Worm (Caenorhabditis elegans) whole organism, mixed stage, embryonic: ENCODE results near the gene gei-4.

Experiments used
- M03D4.4 ChIP-seq: sonication (generic microtip); optimal IDR thresholded peaks from 2 replicates; lab custom pipeline; 2017; ENCODE audit warnings: mild to moderate bottlenecking, missing genetic modification characterization, missing compliant biosample characterization
- bed-3 ChIP-seq: fragments of 200-800 bp; sonication (Bioruptor generic); optimal IDR thresholded peaks from 3 replicates; lab custom pipeline; 2018; ENCODE audit warnings: mild to moderate bottlenecking, missing genetic modification characterization, moderate library complexity, missing compliant biosample characterization
- blmp-1 ChIP-seq: fragments of 150-350 bp; optimal IDR thresholded peaks from 2 replicates; lab custom pipeline; 2014; ENCODE audit warnings: missing biosample characterization, missing genetic modification characterization
- ceh-39 ChIP-seq: fragments of 150-350 bp; optimal IDR thresholded peaks from 2 replicates; lab custom pipeline; 2014; ENCODE audit warnings: missing biosample characterization, missing genetic modification characterization
- ceh-43 ChIP-seq: fragments of 200-800 bp; sonication (Bioruptor generic); optimal IDR thresholded peaks from 2 replicates; lab custom pipeline; 2018; ENCODE audit warnings: mild to moderate bottlenecking, missing genetic modification characterization, moderate library complexity, missing compliant biosample characterization
- ceh-83 ChIP-seq: fragments of 200-800 bp; sonication (Bioruptor generic); optimal IDR thresholded peaks from 2 replicates; lab custom pipeline; 2018; ENCODE audit warnings: mild to moderate bottlenecking, missing genetic modification characterization, missing compliant biosample characterization
- ces-1 ChIP-seq: fragments of 150-350 bp; optimal IDR thresholded peaks from 2 replicates; lab custom pipeline; 2014; ENCODE audit warnings: missing biosample characterization, missing genetic modification reagents, missing genetic modification characterization
- cnd-1 ChIP-seq: fragments of 200-800 bp; sonication (Bioruptor generic); optimal IDR thresholded peaks from 2 replicates; lab custom pipeline; 2018; ENCODE audit warnings: mild to moderate bottlenecking, missing genetic modification characterization, missing compliant biosample characterization
- drap-1 ChIP-seq: fragments of 200-800 bp; sonication (Bioruptor generic); optimal IDR thresholded peaks from 3 replicates; lab custom pipeline; 2018; ENCODE audit warnings: mild to moderate bottlenecking, missing genetic modification characterization, missing compliant biosample characterization
- elt-1 ChIP-seq: sonication (generic microtip); optimal IDR thresholded peaks from 2 replicates; lab custom pipeline; 2017; ENCODE audit warnings: missing genetic modification characterization, mild to moderate bottlenecking, missing compliant biosample characterization, antibody characterized with exemption, moderate library complexity, borderline replicate concordance; ENCODE audit not compliant: insufficient read depth
- elt-3 ChIP-seq: fragments of 150-350 bp; optimal IDR thresholded peaks from 2 replicates; lab custom pipeline; 2014; ENCODE audit warnings: missing biosample characterization, missing genetic modification characterization
- flh-1 ChIP-seq: fragments of 200-800 bp; sonication (Bioruptor generic); optimal IDR thresholded peaks from 2 replicates; lab custom pipeline; 2018; ENCODE audit warnings: mild to moderate bottlenecking, missing genetic modification characterization, moderate library complexity, missing compliant biosample characterization
- ham-2 ChIP-seq: fragments of 200-800 bp; sonication (Bioruptor generic); optimal IDR thresholded peaks from 2 replicates; lab custom pipeline; 2018; ENCODE audit warnings: mild to moderate bottlenecking, missing genetic modification characterization, missing compliant biosample characterization
- hlh-1 ChIP-seq: fragments of 150-350 bp; optimal IDR thresholded peaks from 2 replicates; lab custom pipeline; 2014; ENCODE audit warnings: missing biosample characterization, missing genetic modification reagents, missing genetic modification characterization
- lin-13 ChIP-seq: fragments of 150-350 bp; optimal IDR thresholded peaks from 2 replicates; lab custom pipeline; 2014; ENCODE audit warnings: missing biosample characterization, missing genetic modification characterization
- lin-32 ChIP-seq: fragments of 200-800 bp; sonication (Bioruptor generic); optimal IDR thresholded peaks from 2 replicates; lab custom pipeline; 2018; ENCODE audit warnings: mild to moderate bottlenecking, missing genetic modification characterization, missing compliant biosample characterization
- lsy-2 ChIP-seq: fragments of 150-350 bp; optimal IDR thresholded peaks from 2 replicates; lab custom pipeline; 2014; ENCODE audit warnings: missing biosample characterization, missing genetic modification characterization
- mab-5 ChIP-seq: fragments of 150-350 bp; optimal IDR thresholded peaks from 2 replicates; lab custom pipeline; 2014; ENCODE audit warnings: missing biosample characterization, missing genetic modification characterization
- mep-1 ChIP-seq: fragments of 150-350 bp; optimal IDR thresholded peaks from 2 replicates; lab custom pipeline; 2017; ENCODE audit warnings: missing biosample characterization, missing genetic modification reagents, missing genetic modification characterization, inconsistent platforms
- mls-2 ChIP-seq: sonication (generic microtip); optimal IDR thresholded peaks from 2 replicates; lab custom pipeline; 2016; ENCODE audit warnings: mild to moderate bottlenecking, missing genetic modification characterization, moderate library complexity, missing compliant biosample characterization
- nhr-12 ChIP-seq: fragments of 150-350 bp; optimal IDR thresholded peaks from 2 replicates; lab custom pipeline; 2014; ENCODE audit warnings: missing biosample characterization, missing genetic modification characterization
- nhr-2 ChIP-seq: fragments of 150-350 bp; optimal IDR thresholded peaks from 2 replicates; lab custom pipeline; 2014; ENCODE audit warnings: missing biosample characterization, missing genetic modification characterization
- nhr-237 ChIP-seq: fragments of 150-350 bp; optimal IDR thresholded peaks from 2 replicates; lab custom pipeline; 2014; ENCODE audit warnings: missing biosample characterization, missing genetic modification characterization
- nhr-28 ChIP-seq: fragments of 150-350 bp; optimal IDR thresholded peaks from 2 replicates; lab custom pipeline; 2014; ENCODE audit warnings: missing biosample characterization, missing genetic modification characterization
- nhr-76 ChIP-seq: sonication (generic microtip); optimal IDR thresholded peaks from 2 replicates; lab custom pipeline; 2017; ENCODE audit warnings: missing biosample characterization, missing genetic modification characterization
- pha-4 ChIP-seq: fragments of 150-350 bp; optimal IDR thresholded peaks from 2 replicates; lab custom pipeline; 2018; ENCODE audit warnings: missing biosample characterization, missing genetic modification reagents, missing genetic modification characterization
- sem-2 ChIP-seq: fragments of 200-800 bp; sonication (Bioruptor generic); optimal IDR thresholded peaks from 2 replicates; lab custom pipeline; 2018; ENCODE audit warnings: mild to moderate bottlenecking, missing genetic modification characterization, missing compliant biosample characterization
- snpc-4 ChIP-seq: fragments of 150-350 bp; optimal IDR thresholded peaks from 2 replicates; lab custom pipeline; 2014; ENCODE audit warnings: missing biosample characterization, missing genetic modification characterization
- sptf-1 ChIP-seq: sonication (generic microtip); optimal IDR thresholded peaks from 2 replicates; lab custom pipeline; 2017; ENCODE audit warnings: mild to moderate bottlenecking, missing genetic modification characterization, moderate library complexity, missing compliant biosample characterization
- tbx-8 ChIP-seq: fragments of 200-800 bp; sonication (Bioruptor generic); optimal IDR thresholded peaks from 2 replicates; lab custom pipeline; 2018; ENCODE audit warnings: mild to moderate bottlenecking, missing genetic modification characterization, moderate library complexity, missing compliant biosample characterization
- unc-120 ChIP-seq: sonication (generic microtip); optimal IDR thresholded peaks from 2 replicates; lab custom pipeline; 2017; ENCODE audit warnings: missing genetic modification characterization, missing compliant biosample characterization; ENCODE audit not compliant: poor library complexity, severe bottlenecking
- unc-39 ChIP-seq: fragments of 150-350 bp; optimal IDR thresholded peaks from 2 replicates; lab custom pipeline; 2014; ENCODE audit warnings: missing biosample characterization, missing genetic modification characterization
- unc-62 ChIP-seq: fragments of 150-350 bp; optimal IDR thresholded peaks from 2 replicates; lab custom pipeline; 2014; ENCODE audit warnings: missing biosample characterization, missing genetic modification reagents, missing genetic modification characterization
- zip-8 ChIP-seq: fragments of 150-350 bp; optimal IDR thresholded peaks from 2 replicates; lab custom pipeline; 2014; ENCODE audit warnings: missing biosample characterization, missing genetic modification characterization
- ztf-11 ChIP-seq: fragments of 150-350 bp; optimal IDR thresholded peaks from 2 replicates; lab custom pipeline; 2014; ENCODE audit warnings: missing biosample characterization, missing genetic modification characterization

The gei-4 gene

ce11 chrIII:360315-360714 lies 5.7 kb upstream of the gei-4 start:
- no peak for TF ChIP-seq sptf-1 (tag; lab: Kevin White, UChicago)
- peak; percentile 3 for TF ChIP-seq ces-1 (GFP tag; lab: Kevin White, UChicago)
- TF ChIP-seq, all 35 proteins: peak for 1

- TF ChIP-seq mep-1 (tag; lab: Kevin White, UChicago) (no peak), zip-8 (peak; percentile 99)
Measured at ce11 chrIII:358106-358505, 3.5 kb upstream of the gei-4 start.

ce11 chrIII:356906-357901 lies 2.6 kb upstream of the gei-4 start:
- TF ChIP-seq nhr-28: no peak
- TF ChIP-seq zip-8: peak; percentile 38

- TF ChIP-seq zip-8 (peak; percentile 3), lin-32 (no peak)
- TF ChIP-seq, all 35 proteins: peak for 1
Measured at ce11 chrIII:352992-353391, 1.6 kb downstream of the gei-4 start.

- TF ChIP-seq ham-2 (peak; percentile 7), blmp-1 (tag; lab: Kevin White, UChicago) (peak; percentile 27), sem-2 (no peak), sptf-1 (tag; lab: Kevin White, UChicago) (peak; percentile 23), zip-8 (no peak), snpc-4 (tag; lab: Kevin White, UChicago) (no peak), nhr-76 (tag; lab: Kevin White, UChicago) (no peak)
Measured at ce11 chrIII:351860-352456, 2.6 kb downstream of the gei-4 start.

ce11 chrIII:349511-350165 lies 5.0 kb downstream of the gei-4 start:
- no peak for TF ChIP-seq bed-3 (GFP tag; lab: Kevin White, UChicago)
- TF ChIP-seq nhr-12 (tag; lab: Kevin White, UChicago): peak; percentile 33
- peak; percentile 12 for TF ChIP-seq sem-2
- peak; percentile 24 for TF ChIP-seq lsy-2 (tag; lab: Kevin White, UChicago)
- peak; percentile 30 for TF ChIP-seq nhr-2 (tag; lab: Kevin White, UChicago)
- TF ChIP-seq blmp-1 (tag; lab: Kevin White, UChicago): no peak
- TF ChIP-seq lin-32: no peak
- TF ChIP-seq ceh-43 (GFP tag; lab: Kevin White, UChicago): peak; percentile 33
- TF ChIP-seq lin-13 (tag; lab: Kevin White, UChicago): peak; percentile 55
- peak; percentile 88 for TF ChIP-seq ceh-39 (tag; lab: Kevin White, UChicago)
- no peak for TF ChIP-seq ceh-83
- TF ChIP-seq cnd-1: peak; percentile 68
- peak; percentile 18 for TF ChIP-seq ces-1 (GFP tag; lab: Kevin White, UChicago)
- TF ChIP-seq mls-2 (tag; lab: Kevin White, UChicago): peak; percentile 66
- TF ChIP-seq flh-1 (GFP tag; lab: Kevin White, UChicago): no peak
- peak; percentile 40 for TF ChIP-seq mep-1 (tag; lab: Kevin White, UChicago)
- TF ChIP-seq drap-1: peak; percentile 24
- TF ChIP-seq sptf-1 (tag; lab: Kevin White, UChicago): peak; percentile 70
- TF ChIP-seq M03D4.4 (tag; lab: Kevin White, UChicago): peak; percentile 36
- peak; percentile 31 for TF ChIP-seq unc-62 (GFP tag; lab: Kevin White, UChicago)
- no peak for TF ChIP-seq mab-5 (tag; lab: Kevin White, UChicago)
- peak; percentile 74 for TF ChIP-seq unc-120 (tag; lab: Kevin White, UChicago)
- TF ChIP-seq snpc-4 (tag; lab: Kevin White, UChicago): no peak
- TF ChIP-seq tbx-8 (GFP tag; lab: Kevin White, UChicago): peak; percentile 12
- no peak for TF ChIP-seq zip-8
- no peak for TF ChIP-seq ztf-11
- no peak for TF ChIP-seq nhr-28
- peak; percentile 13 for TF ChIP-seq hlh-1 (tag; lab: Kevin White, UChicago)
- no peak for TF ChIP-seq elt-3 (tag; lab: Kevin White, UChicago)
- TF ChIP-seq nhr-76 (tag; lab: Kevin White, UChicago): peak; percentile 48
- no peak for TF ChIP-seq unc-39 (tag; lab: Kevin White, UChicago)
- TF ChIP-seq ham-2: peak; percentile 39
- TF ChIP-seq elt-1 (tag; lab: Kevin White, UChicago): no peak
- TF ChIP-seq nhr-237 (tag; lab: Kevin White, UChicago): peak; percentile 51
- peak; percentile 61 for TF ChIP-seq pha-4 (tag; lab: Kevin White, UChicago)
